Worm (Caenorhabditis elegans) whole organism, L2 larva: ENCODE measurements around the gene col-184.
"Not testable (repeated sequence)": the region's sequence is repeated elsewhere in the genome, so short reads cannot be mapped to it uniquely, and the experiment has no call there.

ENCODE experiments used
- C34F6.9 ChIP-seq: fragments of 150-350 bp; optimal IDR thresholded peaks from 2 replicates; lab custom pipeline; 2014; ENCODE audit warnings: missing biosample characterization, missing genetic modification characterization
- F13H6.1 ChIP-seq: sonication (generic microtip); optimal IDR thresholded peaks from 2 replicates; lab custom pipeline; 2016; ENCODE audit warnings: missing genetic modification characterization, missing compliant biosample characterization
- Y55F3AM.14 ChIP-seq: fragments of 200-800 bp; sonication (Bioruptor generic); optimal IDR thresholded peaks from 2 replicates; lab custom pipeline; 2018; ENCODE audit warnings: mild to moderate bottlenecking, missing genetic modification characterization, missing compliant biosample characterization
- ZK546.5 ChIP-seq: sonication (generic microtip); optimal IDR thresholded peaks from 2 replicates; lab custom pipeline; 2017; ENCODE audit warnings: missing biosample characterization, missing genetic modification characterization
- alr-1 ChIP-seq: fragments of 150-350 bp; optimal IDR thresholded peaks from 2 replicates; lab custom pipeline; 2014; ENCODE audit warnings: missing biosample characterization, missing genetic modification characterization
- aly-2 ChIP-seq: fragments of 150-350 bp; optimal IDR thresholded peaks from 2 replicates; lab custom pipeline; 2014; ENCODE audit warnings: missing biosample characterization, missing genetic modification characterization
- ama-1 ChIP-seq: fragments of 150-350 bp; optimal IDR thresholded peaks from 2 replicates; lab custom pipeline; 2018; ENCODE audit warnings: inconsistent platforms
- blmp-1 ChIP-seq: sonication (generic microtip); optimal IDR thresholded peaks from 2 replicates; lab custom pipeline; 2017; ENCODE audit warnings: missing genetic modification characterization, mild to moderate bottlenecking, missing compliant biosample characterization, antibody characterized with exemption, moderate library complexity; ENCODE audit not compliant: insufficient read depth
- ceh-16 ChIP-seq: fragments of 150-350 bp; optimal IDR thresholded peaks from 2 replicates; lab custom pipeline; 2014; ENCODE audit warnings: missing biosample characterization, missing genetic modification characterization
- ceh-82 ChIP-seq: fragments of 150-350 bp; optimal IDR thresholded peaks from 2 replicates; lab custom pipeline; 2014; ENCODE audit warnings: missing biosample characterization, missing genetic modification characterization
- crh-2 ChIP-seq: sonication (generic microtip); optimal IDR thresholded peaks from 2 replicates; lab custom pipeline; 2017; ENCODE audit warnings: missing biosample characterization, missing genetic modification characterization
- dmd-4 ChIP-seq: sonication (generic microtip); optimal IDR thresholded peaks from 2 replicates; lab custom pipeline; 2017; ENCODE audit warnings: missing biosample characterization, missing genetic modification characterization
- egl-27 ChIP-seq: sonication (generic microtip); optimal IDR thresholded peaks from 3 replicates; lab custom pipeline; 2017; ENCODE audit warnings: missing biosample characterization, missing genetic modification reagents, missing genetic modification characterization
- elt-1 ChIP-seq: fragments of 150-350 bp; optimal IDR thresholded peaks from 2 replicates; lab custom pipeline; 2014; ENCODE audit warnings: missing biosample characterization, missing genetic modification characterization
- fos-1 ChIP-seq: fragments of 150-350 bp; optimal IDR thresholded peaks from 2 replicates; lab custom pipeline; 2014; ENCODE audit warnings: missing biosample characterization, missing genetic modification characterization
- gmeb-1 ChIP-seq: fragments of 150-350 bp; optimal IDR thresholded peaks from 2 replicates; lab custom pipeline; 2014; ENCODE audit warnings: missing biosample characterization, missing genetic modification characterization
- lin-11 ChIP-seq: fragments of 150-350 bp; sonication (generic microtip); optimal IDR thresholded peaks from 2 replicates; lab custom pipeline; 2014; ENCODE audit warnings: missing biosample characterization, missing genetic modification characterization, inconsistent platforms, mixed read lengths
- lin-39 ChIP-seq: fragments of 150-350 bp; optimal IDR thresholded peaks from 2 replicates; lab custom pipeline; 2014; ENCODE audit warnings: missing biosample characterization, missing genetic modification reagents, missing genetic modification characterization
- lsy-2 ChIP-seq, 2 experiments: fragments of 150-350 bp in 1 of 2; sonication (generic microtip) in 1 of 2; optimal IDR thresholded peaks; 2 replicates each; lab custom pipeline; 2014 to 2017; ENCODE audit warnings: missing biosample characterization in 2 of 2, missing genetic modification characterization in 2 of 2
- mdl-1 ChIP-seq, 2 experiments: fragments of 150-350 bp in 1 of 2; sonication (generic microtip) in 1 of 2; optimal IDR thresholded peaks; 2 replicates each; lab custom pipeline; 2017; ENCODE audit warnings: missing biosample characterization in 2 of 2, missing genetic modification characterization in 2 of 2
- nhr-10 ChIP-seq: sonication (generic microtip); optimal IDR thresholded peaks from 2 replicates; lab custom pipeline; 2017; ENCODE audit warnings: missing biosample characterization, missing genetic modification characterization
- nhr-129 ChIP-seq: fragments of 150-350 bp; optimal IDR thresholded peaks from 2 replicates; lab custom pipeline; 2014; ENCODE audit warnings: missing biosample characterization, missing genetic modification characterization
- nhr-21 ChIP-seq: fragments of 150-350 bp; optimal IDR thresholded peaks from 2 replicates; lab custom pipeline; 2014; ENCODE audit warnings: missing biosample characterization, missing genetic modification characterization
- nhr-23 ChIP-seq: fragments of 150-350 bp; optimal IDR thresholded peaks from 2 replicates; lab custom pipeline; 2014; ENCODE audit warnings: missing biosample characterization, missing genetic modification reagents, missing genetic modification characterization
- nhr-6 ChIP-seq: fragments of 150-350 bp; optimal IDR thresholded peaks from 2 replicates; lab custom pipeline; 2014; ENCODE audit warnings: missing biosample characterization, missing genetic modification characterization
- nhr-77 ChIP-seq: fragments of 150-350 bp; optimal IDR thresholded peaks from 2 replicates; lab custom pipeline; 2014; ENCODE audit warnings: missing biosample characterization, missing genetic modification characterization
- peb-1 ChIP-seq: fragments of 150-350 bp; optimal IDR thresholded peaks from 2 replicates; lab custom pipeline; 2014; ENCODE audit warnings: missing biosample characterization, missing genetic modification characterization
- sem-4 ChIP-seq: fragments of 150-350 bp; optimal IDR thresholded peaks from 2 replicates; lab custom pipeline; 2014; ENCODE audit warnings: missing biosample characterization, missing genetic modification reagents, missing genetic modification characterization
- sma-3 ChIP-seq: sonication (generic microtip); optimal IDR thresholded peaks from 2 replicates; lab custom pipeline; 2016; ENCODE audit warnings: missing genetic modification reagents, missing genetic modification characterization, missing compliant biosample characterization
- sma-9 ChIP-seq, 2 experiments: fragments of 150-350 bp in 1 of 2; sonication (generic microtip) in 1 of 2; optimal IDR thresholded peaks; 2 replicates each; lab custom pipeline; 2014 to 2016; ENCODE audit warnings: missing genetic modification characterization in 2 of 2, mild to moderate bottlenecking in 1 of 2, missing biosample characterization in 1 of 2, missing compliant biosample characterization in 1 of 2, missing genetic modification reagents in 1 of 2, moderate library complexity in 1 of 2
- snpc-4 ChIP-seq: fragments of 150-350 bp; optimal IDR thresholded peaks from 2 replicates; lab custom pipeline; 2014; ENCODE audit warnings: missing biosample characterization, missing genetic modification characterization
- unc-39 ChIP-seq: fragments of 150-350 bp; optimal IDR thresholded peaks from 2 replicates; lab custom pipeline; 2014; ENCODE audit warnings: missing biosample characterization, missing genetic modification characterization
- unc-55 ChIP-seq: fragments of 150-350 bp; sonication (generic microtip); optimal IDR thresholded peaks from 3 replicates; lab custom pipeline; 2014; ENCODE audit warnings: missing biosample characterization, missing genetic modification reagents, missing genetic modification characterization
- unc-62 ChIP-seq: fragments of 150-350 bp; optimal IDR thresholded peaks from 2 replicates; lab custom pipeline; 2014; ENCODE audit warnings: missing biosample characterization, missing genetic modification reagents, missing genetic modification characterization
- zag-1 ChIP-seq: fragments of 150-350 bp; optimal IDR thresholded peaks from 2 replicates; lab custom pipeline; 2014; ENCODE audit warnings: missing biosample characterization, missing genetic modification characterization
- ztf-4 ChIP-seq: fragments of 150-350 bp; optimal IDR thresholded peaks from 2 replicates; lab custom pipeline; 2014; ENCODE audit warnings: missing biosample characterization, missing genetic modification characterization

Gene col-184

ce11 chrX:13421068-13421467 is 48.2 kb upstream of the col-184 start:
- TF ChIP-seq egl-27 (tag; lab: Kevin White, UChicago) (no peak), aly-2 (no peak), lin-11 (tag; lab: Kevin White, UChicago) (no peak), fos-1 (peak; percentile 77), unc-62 (GFP tag; lab: Kevin White, UChicago) (no peak), sem-4 (tag; lab: Kevin White, UChicago) (no peak), sma-9 (GFP tag; optimal IDR thresholded peaks at IDR 0.05; lab: Kevin White, UChicago) (peak; percentile 14), sma-9 (tag; optimal IDR thresholded peaks at IDR 0.05; lab: Kevin White, UChicago) (no peak), nhr-129 (tag; lab: Kevin White, UChicago) (no peak), snpc-4 (tag; lab: Kevin White, UChicago) (no peak), Y55F3AM.14 (GFP tag; lab: Kevin White, UChicago) (no peak), unc-39 (tag; lab: Kevin White, UChicago) (no peak), crh-2 (tag; lab: Kevin White, UChicago) (no peak), lin-39 (tag; lab: Kevin White, UChicago) (no peak), nhr-21 (tag; lab: Kevin White, UChicago) (no peak), lsy-2 (tag; optimal IDR thresholded peaks at IDR 0.05; lab: Kevin White, UChicago) (no peak), blmp-1 (tag; lab: Kevin White, UChicago) (no peak), ama-1 (lab: Kevin White, UChicago) (no peak), zag-1 (tag; lab: Kevin White, UChicago) (no peak)

ce11 chrX:13423340-13423739 is 45.9 kb upstream of the col-184 start, which contains the start of gene fkh-3:
fkh-3 (minus strand) TSS chrX:13423440.
- TF ChIP-seq ceh-82 (no peak), F13H6.1 (tag; lab: Kevin White, UChicago) (no peak), unc-39 (tag; lab: Kevin White, UChicago) (no peak), lsy-2 (tag; optimal IDR thresholded peaks at IDR 0.05; lab: Kevin White, UChicago) (no peak), ceh-16 (tag; lab: Kevin White, UChicago) (no peak), ama-1 (lab: Kevin White, UChicago) (no peak), nhr-6 (no peak), elt-1 (tag; lab: Kevin White, UChicago) (no peak), sma-3 (GFP tag; lab: Kevin White, UChicago) (no peak), blmp-1 (tag; lab: Kevin White, UChicago) (no peak), alr-1 (tag; lab: Kevin White, UChicago) (no peak), unc-55 (GFP tag; lab: Kevin White, UChicago) (no peak), mdl-1 (tag; optimal IDR thresholded peaks at IDR 0.05; lab: Kevin White, UChicago) (no peak), C34F6.9 (tag; lab: Kevin White, UChicago) (no peak), sma-9 (GFP tag; optimal IDR thresholded peaks at IDR 0.05; lab: Kevin White, UChicago) (no peak), sma-9 (tag; optimal IDR thresholded peaks at IDR 0.05; lab: Kevin White, UChicago) (no peak), nhr-10 (tag; lab: Kevin White, UChicago) (no peak), ztf-4 (tag; lab: Kevin White, UChicago) (no peak)
- TF ChIP-seq, all 48 proteins: peak for 0

- not testable (repeated sequence) for TF ChIP-seq ceh-16, lin-39, nhr-77 (tag; lab: Kevin White, UChicago)
These were observed 40.5 kb upstream of the col-184 start, which contains the start of gene fkh-4 for ce11 chrX:13428755-13429154. fkh-4 (minus strand) TSS chrX:13428855.

- not testable (repeated sequence) for TF ChIP-seq nhr-23 (tag; lab: Kevin White, UChicago); unc-55 (GFP tag; lab: Kevin White, UChicago); elt-1 (tag; lab: Kevin White, UChicago)
These were observed 37.9 kb upstream of the col-184 start, which contains the start of gene C29F7.10 for ce11 chrX:13431388-13431787. C29F7.10 (minus strand) TSS chrX:13431488.

ce11 chrX:13435116-13435515 is 34.1 kb upstream of the col-184 start:
- TF ChIP-seq peb-1 (tag; lab: Kevin White, UChicago) (no peak), sma-9 (GFP tag; optimal IDR thresholded peaks at IDR 0.05; lab: Kevin White, UChicago) (no peak), sma-9 (tag; optimal IDR thresholded peaks at IDR 0.05; lab: Kevin White, UChicago) (no peak), gmeb-1 (no peak), nhr-10 (tag; lab: Kevin White, UChicago) (no peak), dmd-4 (tag; lab: Kevin White, UChicago) (no peak), lin-11 (tag; lab: Kevin White, UChicago) (no peak), nhr-129 (tag; lab: Kevin White, UChicago) (no peak), ZK546.5 (tag; lab: Kevin White, UChicago) (no peak), C34F6.9 (tag; lab: Kevin White, UChicago) (no peak), ztf-4 (tag; lab: Kevin White, UChicago) (no peak), aly-2 (no peak)
